Worm (Caenorhabditis elegans): ENCODE measurements around the gene Y37H2A.11.

DNA sequence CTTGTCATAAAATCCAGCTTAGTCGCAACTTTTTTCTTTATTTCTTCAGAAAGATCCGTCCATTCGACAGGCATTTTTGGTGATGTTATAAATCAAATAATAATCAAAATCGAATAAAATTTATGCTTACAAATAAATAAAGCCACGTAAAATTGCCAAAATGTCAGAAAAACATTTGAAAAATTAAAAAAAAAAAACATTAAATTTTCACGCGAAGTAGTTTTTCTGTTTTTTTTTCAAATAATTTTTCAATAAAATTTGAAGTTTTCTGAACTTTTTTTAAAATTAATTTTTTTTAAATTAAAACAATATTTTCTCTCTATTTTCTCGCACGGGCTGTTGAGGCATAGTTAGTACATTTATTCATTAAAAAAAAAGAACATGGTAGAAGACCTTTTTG, 37.4 kb downstream of the Y37H2A.11 start, which contains the start of gene C31G12.4:
- no peak for TF ChIP-seq him-1 (tag; optimal IDR thresholded peaks at IDR 0.05)
- TF ChIP-seq W03F9.2 (tag; optimal IDR thresholded peaks at IDR 0.05) = no peak

Measured in whole organism, L4/young adult.